Worm (Caenorhabditis elegans): ENCODE data around the gene sec-22.

The sec-22 gene

DNA sequence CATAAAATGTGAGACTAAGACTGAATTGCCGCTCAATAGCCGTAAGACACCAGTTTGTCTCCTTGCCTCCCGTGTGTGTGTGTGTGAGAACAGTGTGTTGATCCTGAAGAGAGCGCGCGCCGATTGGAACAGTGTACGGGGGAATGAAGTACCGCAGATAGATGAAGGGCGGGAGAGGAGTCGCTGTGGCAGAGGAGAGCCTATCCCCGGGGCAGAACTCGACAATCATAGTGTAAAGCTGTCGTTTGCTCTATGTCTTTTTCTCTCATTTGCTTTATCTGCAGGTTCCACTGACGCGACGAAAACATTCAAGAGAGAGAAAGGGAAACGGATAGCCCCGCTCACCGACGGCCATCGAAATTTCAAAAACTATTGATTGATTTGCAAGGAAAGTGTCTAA is 46.6 kb downstream of the sec-22 start (continued):
- no peak for TF ChIP-seq ztf-16 (tag; optimal IDR thresholded peaks at IDR 0.05)
- TF ChIP-seq rnt-1 (tag; optimal IDR thresholded peaks at IDR 0.05), result peak; percentile 88
- TF ChIP-seq K02D7.2 (tag; optimal IDR thresholded peaks at IDR 0.05), result no peak
- TF ChIP-seq lin-11 (tag; optimal IDR thresholded peaks at IDR 0.05), result no peak
- peak; percentile 60 for TF ChIP-seq hlh-6 (tag; optimal IDR thresholded peaks at IDR 0.05)
- no peak for TF ChIP-seq mec-3 (tag; optimal IDR thresholded peaks at IDR 0.05; ENCODE audit: borderline replicate concordance)
- TF ChIP-seq unc-42 (tag; optimal IDR thresholded peaks at IDR 0.05), result no peak
- no peak for TF ChIP-seq sdc-2 (tag; optimal IDR thresholded peaks at IDR 0.05)
- TF ChIP-seq gmeb-2 (tag; optimal IDR thresholded peaks at IDR 0.05), result no peak
- no peak for TF ChIP-seq ceh-30 (tag; optimal IDR thresholded peaks at IDR 0.05)
- no peak for TF ChIP-seq sox-4 (tag; optimal IDR thresholded peaks at IDR 0.05)
- no peak for TF ChIP-seq pros-1 (tag; optimal IDR thresholded peaks at IDR 0.05)
- TF ChIP-seq ceh-22 (tag; optimal IDR thresholded peaks at IDR 0.05), result no peak
- no peak for TF ChIP-seq dmd-4 (tag; optimal IDR thresholded peaks at IDR 0.05; ENCODE audit: borderline replicate concordance)

ce11 chrX:1085000-1085399 is 49.7 kb downstream of the sec-22 start:
- TF ChIP-seq che-1 (tag; optimal IDR thresholded peaks at IDR 0.05), result no peak
- TF ChIP-seq hlh-15 (tag; optimal IDR thresholded peaks at IDR 0.05), result no peak
- TF ChIP-seq pha-4 (tag; optimal IDR thresholded peaks at IDR 0.05), result no peak
- TF ChIP-seq sox-2 (GFP tag; IDR thresholded peaks at IDR 0.05), result no peak
- TF ChIP-seq nfya-1 (tag; optimal IDR thresholded peaks at IDR 0.05), result no peak
- TF ChIP-seq tbx-2 (tag; optimal IDR thresholded peaks at IDR 0.05), result no peak
- no peak for TF ChIP-seq ceh-14 (tag; optimal IDR thresholded peaks at IDR 0.05)
- no peak for TF ChIP-seq ztf-16 (tag; optimal IDR thresholded peaks at IDR 0.05)
- TF ChIP-seq nhr-11 (tag; optimal IDR thresholded peaks at IDR 0.05), result no peak
- TF ChIP-seq pat-9 (tag; optimal IDR thresholded peaks at IDR 0.05), result no peak
- TF ChIP-seq hlh-6 (tag; optimal IDR thresholded peaks at IDR 0.05), result no peak
- TF ChIP-seq elt-2 (tag; optimal IDR thresholded peaks at IDR 0.05), result no peak
- TF ChIP-seq tbx-7 (tag; optimal IDR thresholded peaks at IDR 0.05), result no peak
- TF ChIP-seq ceh-24 (tag; optimal IDR thresholded peaks at IDR 0.05), result no peak
- TF ChIP-seq mec-3 (tag; optimal IDR thresholded peaks at IDR 0.05; ENCODE audit: borderline replicate concordance), result no peak
- TF ChIP-seq T23F11.4 (GFP tag; optimal IDR thresholded peaks at IDR 0.05), result no peak
- no peak for TF ChIP-seq Y22D7AL.16 (tag; optimal IDR thresholded peaks at IDR 0.05)
- no peak for TF ChIP-seq ceh-6 (GFP tag; optimal IDR thresholded peaks at IDR 0.05)

- TF ChIP-seq hlh-8 (tag; optimal IDR thresholded peaks at IDR 0.05) (peak; percentile 35), K09A11.1 (tag; optimal IDR thresholded peaks at IDR 0.05; ENCODE audit: insufficient read depth) (no peak)
Observed at ce11 chrX:1086406-1086897, 51.1 kb downstream of the sec-22 start.
